Worm (Caenorhabditis elegans): ENCODE measurements around the gene T15B7.1.

ce11 chrV:6821509-6821908 lies 21.0 kb upstream of the T15B7.1 start, which contains the start of gene T15B7.8:
- TF ChIP-seq fkh-10 (GFP tag; optimal IDR thresholded peaks at IDR 0.05) (no peak), ama-1 (optimal IDR thresholded peaks at IDR 0.05) (no peak), elt-2 (tag; optimal IDR thresholded peaks at IDR 0.05) (no peak)

All from whole organism, L1 larva.